Fruit fly (Drosophila melanogaster) whole organism, embryonic: ENCODE measurements around the gene L2HGDH.
A peak's percentile ranks its signal among the peaks of the same experiment; 100 is the strongest.

Experiments used
- Antp ChIP-seq: fragments of 200-800 bp; sonication (Bioruptor generic); optimal IDR thresholded peaks from 3 replicates; lab custom pipeline; 2016; ENCODE audit warnings: missing biosample characterization, missing genetic modification characterization
- B-H2 ChIP-seq: fragments of 200-800 bp; sonication (Bioruptor generic); optimal IDR thresholded peaks from 2 replicates; lab custom pipeline; 2018; ENCODE audit warnings: missing biosample characterization, mild to moderate bottlenecking, missing genetic modification characterization
- BEAF-32 ChIP-seq: fragments of 200-800 bp; sonication (Bioruptor generic); optimal IDR thresholded peaks from 3 replicates; lab custom pipeline; 2017; ENCODE audit warnings: missing biosample characterization, missing genetic modification characterization, mild to moderate bottlenecking, moderate library complexity, missing genetic modification reagents
- Blimp-1 ChIP-seq: fragments of 200-800 bp; sonication (Bioruptor generic); optimal IDR thresholded peaks from 3 replicates; lab custom pipeline; 2018; ENCODE audit warnings: missing biosample characterization, missing genetic modification characterization, mild to moderate bottlenecking, moderate library complexity, missing genetic modification reagents
- CG10267 ChIP-seq: fragments of 200-800 bp; sonication (Bioruptor generic); optimal IDR thresholded peaks from 2 replicates; lab custom pipeline; 2018; ENCODE audit warnings: missing biosample characterization, mild to moderate bottlenecking, missing genetic modification characterization, moderate library complexity
- CG12104 ChIP-seq: fragments of 200-800 bp; sonication (Bioruptor generic); optimal IDR thresholded peaks from 3 replicates; lab custom pipeline; 2016; ENCODE audit warnings: missing biosample characterization, missing genetic modification characterization
- CG14050 ChIP-seq: fragments of 200-800 bp; sonication (Bioruptor generic); IDR thresholded peaks from 3 replicates; pipeline ENCODE4 v1.3.6; 2022; ENCODE audit warnings: missing biosample characterization, missing genetic modification characterization
- CG14710 ChIP-seq: fragments of 200-800 bp; sonication (Bioruptor generic); optimal IDR thresholded peaks from 3 replicates; lab custom pipeline; 2019; ENCODE audit warnings: missing biosample characterization, mild to moderate bottlenecking, missing genetic modification characterization, moderate library complexity
- CG15479 ChIP-seq: fragments of 200-800 bp; sonication (Bioruptor generic); optimal IDR thresholded peaks from 3 replicates; lab custom pipeline; 2019; ENCODE audit warnings: missing biosample characterization, mild to moderate bottlenecking, missing genetic modification characterization, moderate library complexity
- CG15601 ChIP-seq: fragments of 200-800 bp; sonication (Bioruptor generic); optimal IDR thresholded peaks from 3 replicates; lab custom pipeline; 2019; ENCODE audit warnings: missing biosample characterization, mild to moderate bottlenecking, missing genetic modification characterization, moderate library complexity
- CG15696 ChIP-seq: fragments of 200-800 bp; sonication (Bioruptor generic); optimal IDR thresholded peaks from 2 replicates; lab custom pipeline; 2019; ENCODE audit warnings: missing biosample characterization, mild to moderate bottlenecking, missing genetic modification characterization, moderate library complexity
- CG1603 ChIP-seq: fragments of 200-800 bp; sonication (Bioruptor generic); optimal IDR thresholded peaks from 2 replicates; lab custom pipeline; 2019; ENCODE audit warnings: missing biosample characterization, mild to moderate bottlenecking, missing genetic modification characterization, moderate library complexity
- CG17186 ChIP-seq: fragments of 200-800 bp; sonication (Bioruptor generic); optimal IDR thresholded peaks from 3 replicates; lab custom pipeline; 2017; ENCODE audit warnings: missing biosample characterization, missing genetic modification reagents, missing genetic modification characterization
- CG17359 ChIP-seq: fragments of 200-800 bp; sonication (Bioruptor generic); optimal IDR thresholded peaks from 3 replicates; lab custom pipeline; 2018; ENCODE audit warnings: missing biosample characterization, mild to moderate bottlenecking, missing genetic modification characterization, moderate library complexity
- CG2116 ChIP-seq: fragments of 200-800 bp; sonication (Bioruptor generic); optimal IDR thresholded peaks from 3 replicates; lab custom pipeline; 2018; ENCODE audit warnings: missing biosample characterization, mild to moderate bottlenecking, missing genetic modification characterization
- CG31365 ChIP-seq: fragments of 200-800 bp; sonication (Bioruptor generic); optimal IDR thresholded peaks from 2 replicates; lab custom pipeline; 2018; ENCODE audit warnings: missing biosample characterization, mild to moderate bottlenecking, missing genetic modification characterization
- CG32772 ChIP-seq: fragments of 200-800 bp; sonication (Bioruptor generic); IDR thresholded peaks from 2 replicates; pipeline ENCODE4 v1.3.6; 2022; ENCODE audit warnings: missing biosample characterization, missing genetic modification characterization
- CG34422 ChIP-seq: fragments of 200-800 bp; sonication (Bioruptor generic); IDR thresholded peaks from 3 replicates; pipeline ENCODE4 v1.3.6; 2022; ENCODE audit warnings: missing biosample characterization, missing genetic modification characterization
- CG8388 ChIP-seq: fragments of 200-800 bp; sonication (Bioruptor generic); optimal IDR thresholded peaks from 2 replicates; lab custom pipeline; 2019; ENCODE audit warnings: missing biosample characterization, mild to moderate bottlenecking, missing genetic modification characterization, moderate library complexity
- CTCF ChIP-seq: fragments of 200-800 bp; sonication (Bioruptor generic); optimal IDR thresholded peaks from 2 replicates; lab custom pipeline; 2017; ENCODE audit warnings: missing biosample characterization, mild to moderate bottlenecking, missing genetic modification characterization, moderate library complexity
- Dfd ChIP-seq, 2 experiments: fragments of >200 bp; optimal IDR thresholded peaks; 2 replicates each; lab custom pipeline; 2017; ENCODE audit warnings: missing biosample characterization in 2 of 2, missing genetic modification characterization in 2 of 2
- Dip2 ChIP-seq: fragments of 200-800 bp; sonication (Bioruptor generic); IDR thresholded peaks from 2 replicates; pipeline ENCODE4 v1.3.6; 2022; ENCODE audit warnings: missing biosample characterization, missing genetic modification characterization
- Fer3 ChIP-seq: fragments of 200-800 bp; sonication (Bioruptor generic); optimal IDR thresholded peaks from 2 replicates; lab custom pipeline; 2018; ENCODE audit warnings: missing biosample characterization, mild to moderate bottlenecking, missing genetic modification characterization, moderate library complexity
- HLH4C ChIP-seq: fragments of 200-800 bp; sonication (Bioruptor generic); IDR thresholded peaks from 3 replicates; pipeline ENCODE4 v1.3.6; 2022; ENCODE audit warnings: missing biosample characterization, missing genetic modification characterization; ENCODE audit not compliant: partially characterized antibody
- Med ChIP-seq: fragments of 200-800 bp; sonication (Bioruptor generic); peaks from one replicate; lab custom pipeline; 2016; ENCODE audit warnings: missing biosample characterization, missing genetic modification characterization, mild to moderate bottlenecking, inconsistent platforms, moderate library complexity
- Mrtf ChIP-seq: fragments of 200-800 bp; sonication (Bioruptor generic); IDR thresholded peaks from 3 replicates; pipeline ENCODE4 v1.3.6; 2022; ENCODE audit warnings: missing biosample characterization, missing genetic modification characterization
- Myb ChIP-seq: fragments of 200-800 bp; sonication (Bioruptor generic); optimal IDR thresholded peaks from 2 replicates; lab custom pipeline; 2016; ENCODE audit warnings: missing biosample characterization, missing genetic modification characterization
- PHDP ChIP-seq: fragments of 200-800 bp; sonication (Bioruptor generic); optimal IDR thresholded peaks from 3 replicates; lab custom pipeline; 2018; ENCODE audit warnings: missing biosample characterization, mild to moderate bottlenecking, missing genetic modification characterization, moderate library complexity
- Pdp1 ChIP-seq, 2 experiments: fragments of 200-800 bp; sonication (Bioruptor generic); optimal IDR thresholded peaks; 3 replicates each; lab custom pipeline; 2016; ENCODE audit warnings: missing biosample characterization in 2 of 2, missing genetic modification characterization in 2 of 2, mild to moderate bottlenecking in 1 of 2, moderate library complexity in 1 of 2
- Poxn ChIP-seq: fragments of 200-800 bp; sonication (Bioruptor generic); IDR thresholded peaks from 2 replicates; pipeline ENCODE4 v1.3.6; 2022; ENCODE audit warnings: missing biosample characterization, missing genetic modification characterization
- bigmax ChIP-seq: fragments of 200-800 bp; sonication (Bioruptor generic); optimal IDR thresholded peaks from 2 replicates; lab custom pipeline; 2018; ENCODE audit warnings: missing biosample characterization, mild to moderate bottlenecking, missing genetic modification characterization
- en ChIP-seq: fragments of 200-800 bp; sonication (Bioruptor generic); optimal IDR thresholded peaks from 2 replicates; lab custom pipeline; 2016; ENCODE audit warnings: missing biosample characterization, missing genetic modification characterization
- exex ChIP-seq: fragments of 200-800 bp; sonication (Bioruptor generic); optimal IDR thresholded peaks from 4 replicates; lab custom pipeline; 2018; ENCODE audit warnings: missing biosample characterization, mild to moderate bottlenecking, missing genetic modification characterization, moderate library complexity
- gfzf ChIP-seq: fragments of 200-800 bp; sonication (Bioruptor generic); optimal IDR thresholded peaks from 2 replicates; lab custom pipeline; 2016; ENCODE audit warnings: missing biosample characterization, mild to moderate bottlenecking, missing genetic modification characterization, moderate library complexity
- hth ChIP-seq: fragments of >200 bp; optimal IDR thresholded peaks from 2 replicates; lab custom pipeline; 2017; ENCODE audit warnings: inconsistent platforms
- jing ChIP-seq: fragments of 200-800 bp; sonication (Bioruptor generic); optimal IDR thresholded peaks from 2 replicates; lab custom pipeline; 2018; ENCODE audit warnings: missing biosample characterization, mild to moderate bottlenecking, missing genetic modification characterization
- kni ChIP-seq: fragments of 200-800 bp; sonication (Bioruptor generic); optimal IDR thresholded peaks from 3 replicates; lab custom pipeline; 2017; ENCODE audit warnings: mild to moderate bottlenecking, missing biosample characterization, missing genetic modification reagents, missing genetic modification characterization
- lola ChIP-seq, 3 experiments: fragments of >200 bp in 2 of 3; fragments of 200-800 bp in 1 of 3; sonication (Bioruptor generic) in 1 of 3; optimal IDR thresholded peaks; 2 replicates each; lab custom pipeline; 2017 to 2019; ENCODE audit warnings: missing biosample characterization in 3 of 3, missing genetic modification characterization in 3 of 3, mild to moderate bottlenecking in 1 of 3, moderate library complexity in 1 of 3
- nau ChIP-seq: fragments of 200-800 bp; sonication (Bioruptor generic); optimal IDR thresholded peaks from 3 replicates; lab custom pipeline; 2017; ENCODE audit warnings: missing biosample characterization, mild to moderate bottlenecking, missing genetic modification characterization, missing genetic modification reagents
- phol ChIP-seq: fragments of 200-800 bp; sonication (Bioruptor generic); optimal IDR thresholded peaks from 3 replicates; lab custom pipeline; 2018; ENCODE audit warnings: missing biosample characterization, mild to moderate bottlenecking, missing genetic modification characterization, moderate library complexity
- psq ChIP-seq: fragments of 200-800 bp; sonication (Bioruptor generic); optimal IDR thresholded peaks from 2 replicates; lab custom pipeline; 2017; ENCODE audit warnings: missing biosample characterization, missing genetic modification characterization
- pzg ChIP-seq: fragments of 200-800 bp; sonication (Bioruptor generic); optimal IDR thresholded peaks from 3 replicates; lab custom pipeline; 2018; ENCODE audit warnings: missing biosample characterization, mild to moderate bottlenecking, missing genetic modification characterization, moderate library complexity
- sob ChIP-seq: fragments of 200-800 bp; sonication (Bioruptor generic); IDR thresholded peaks from 2 replicates; pipeline ENCODE4 v1.3.6; 2022; ENCODE audit warnings: missing biosample characterization, missing genetic modification characterization
- tup ChIP-seq: fragments of 200-800 bp; sonication (Bioruptor generic); optimal IDR thresholded peaks from 2 replicates; lab custom pipeline; 2016; ENCODE audit warnings: missing biosample characterization, mild to moderate bottlenecking, missing genetic modification characterization, moderate library complexity

Gene L2HGDH

dm6 chr2L:18943797-18944174 lies 30.5 kb downstream of the L2HGDH start, which contains the start of gene ssp3 (continued):
- no peak for TF ChIP-seq CG15696 (tag; lab: Kevin White, UChicago)
- TF ChIP-seq CG17359 (tag; lab: Kevin White, UChicago) = no peak
- no peak for TF ChIP-seq CG34422
- TF ChIP-seq tup (GFP tag; lab: Kevin White, UChicago) = no peak
- TF ChIP-seq CTCF = peak; percentile 28
- TF ChIP-seq exex (tag; lab: Kevin White, UChicago) = no peak
- no peak for TF ChIP-seq bigmax
- TF ChIP-seq CG17186 = peak; percentile 96
- TF ChIP-seq Blimp-1 = no peak
- TF ChIP-seq psq (GFP tag; lab: Kevin White, UChicago) = no peak
- no peak for TF ChIP-seq lola (GFP tag; optimal IDR thresholded peaks at IDR 0.05; lab: Kevin White, UChicago)
- peak in 1 of 2 experiments; percentile 99 for TF ChIP-seq Pdp1 (GFP tag; optimal IDR thresholded peaks at IDR 0.05; lab: Kevin White, UChicago)
- TF ChIP-seq CG15601 (tag; lab: Kevin White, UChicago) = no peak
- no peak for TF ChIP-seq Med
- TF ChIP-seq HLH4C (GFP tag; lab: Robert Waterston, UW) = no peak
- peak; percentile 56 for TF ChIP-seq gfzf (GFP tag; lab: Kevin White, UChicago)
- TF ChIP-seq CG15479 = no peak
- TF ChIP-seq PHDP (tag; lab: Kevin White, UChicago) = peak; percentile 23
- TF ChIP-seq B-H2 = no peak
- no peak for TF ChIP-seq en (GFP tag; lab: Kevin White, UChicago)
- no peak for TF ChIP-seq Poxn (GFP tag; lab: Robert Waterston, UW)
- TF ChIP-seq kni (GFP tag; lab: Kevin White, UChicago) = no peak
- TF ChIP-seq nau = no peak
- no peak for TF ChIP-seq CG12104
- TF ChIP-seq hth (lab: Kevin White, UChicago) = no peak
- no peak for TF ChIP-seq Mrtf (GFP tag; lab: Robert Waterston, UW)
- TF ChIP-seq Dip2 (GFP tag; lab: Robert Waterston, UW) = no peak
- TF ChIP-seq CG2116 (GFP tag; lab: Kevin White, UChicago) = peak; percentile 97
- peak; percentile 45 for TF ChIP-seq pzg (GFP tag; lab: Kevin White, UChicago)
- TF ChIP-seq sob (GFP tag; lab: Robert Waterston, UW) = no peak
- TF ChIP-seq Myb = peak; percentile 16
- TF ChIP-seq CG1603 (tag; lab: Kevin White, UChicago) = peak; percentile 26
- TF ChIP-seq CG14050 = no peak
- TF ChIP-seq CG10267 (tag; lab: Kevin White, UChicago) = peak; percentile 37
- TF ChIP-seq Fer3 (tag; lab: Kevin White, UChicago) = no peak
- TF ChIP-seq Antp (GFP tag; lab: Kevin White, UChicago) = no peak
- TF ChIP-seq BEAF-32 (GFP tag; lab: Kevin White, UChicago) = peak; percentile 87
- TF ChIP-seq phol (tag; lab: Kevin White, UChicago) = peak; percentile 13
- no peak for TF ChIP-seq jing (GFP tag; lab: Kevin White, UChicago)
- no peak for TF ChIP-seq CG31365 (tag; lab: Kevin White, UChicago)
- peak; percentile 44 for TF ChIP-seq CG14710 (tag; lab: Kevin White, UChicago)
- TF ChIP-seq CG32772 = no peak
- no peak for TF ChIP-seq Dfd (GFP tag; optimal IDR thresholded peaks at IDR 0.05; lab: Kevin White, UChicago)
- no peak for TF ChIP-seq CG8388 (GFP tag; lab: Kevin White, UChicago)
